Fruit fly (Drosophila melanogaster): ENCODE results near the gene CCDC151.

dm6 chr3L:11871205-11871604, 10.0 kb upstream of the CCDC151 start, which contains the start of gene CG5906:
- TF ChIP-seq kay (GFP tag; ENCODE audit: borderline replicate concordance) (no peak), CG7101 (tag; optimal IDR thresholded peaks at IDR 0.05) (no peak), tj (GFP tag; optimal IDR thresholded peaks at IDR 0.05) (no peak), cnc (optimal IDR thresholded peaks at IDR 0.05) (no peak), Mnt (GFP tag; optimal IDR thresholded peaks at IDR 0.05) (no peak), cic (GFP tag; optimal IDR thresholded peaks at IDR 0.05) (no peak), Hr96 (GFP tag; optimal IDR thresholded peaks at IDR 0.05) (no peak), CG12768 (GFP tag; optimal IDR thresholded peaks at IDR 0.05) (no peak), Clk (GFP tag; optimal IDR thresholded peaks at IDR 0.05) (no peak), CG11617 (GFP tag; optimal IDR thresholded peaks at IDR 0.05) (no peak)
